Worm (Caenorhabditis elegans): Measurements from ENCODE around the gene vha-2.

DNA sequence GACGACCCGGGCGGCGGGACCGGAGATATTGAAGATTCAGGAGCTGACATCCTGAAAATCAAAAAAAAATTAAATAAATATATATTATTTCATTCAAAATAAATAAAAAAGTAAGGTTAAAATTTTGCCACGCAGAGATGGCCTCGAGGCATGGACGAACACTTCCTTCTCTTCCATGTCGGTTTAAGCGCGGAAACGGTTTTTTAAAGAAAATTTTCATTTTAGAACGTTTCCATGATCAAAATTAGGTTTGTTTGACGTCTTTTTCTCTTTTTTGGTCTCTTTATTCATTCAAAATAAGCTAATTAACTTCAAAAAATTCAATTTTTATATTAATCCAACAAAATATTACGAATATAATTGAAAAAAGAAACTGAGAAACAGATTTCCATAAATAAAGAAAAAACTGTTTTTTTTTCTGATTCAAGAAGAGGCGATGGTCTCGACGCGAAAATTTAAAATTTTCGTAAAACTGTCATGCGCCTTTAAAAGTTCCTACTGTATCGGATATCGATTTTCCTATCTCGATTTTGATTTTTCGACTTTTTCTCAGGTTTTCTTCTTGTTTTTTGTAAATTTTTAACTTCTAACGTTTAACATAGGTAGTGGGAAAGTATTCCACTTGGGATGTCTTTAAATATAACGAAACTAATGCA is 19.7 kb upstream of the vha-2 start, which contains the start of gene gcc-2:
- TF ChIP-seq ztf-7 (tag; optimal IDR thresholded peaks at IDR 0.05) = no peak
- TF ChIP-seq nhr-111 (GFP tag; optimal IDR thresholded peaks at IDR 0.05) = no peak
- peak; percentile 13 for TF ChIP-seq aha-1 (tag)
- no peak for TF ChIP-seq snpc-4 (tag; optimal IDR thresholded peaks at IDR 0.05)
- TF ChIP-seq nhr-28 (tag; optimal IDR thresholded peaks at IDR 0.05) = no peak
- TF ChIP-seq lin-1 (GFP tag; IDR thresholded peaks at IDR 0.05) = no peak
- no peak for TF ChIP-seq zip-2 (tag; optimal IDR thresholded peaks at IDR 0.05)
- no peak for TF ChIP-seq unc-62 (GFP tag; optimal IDR thresholded peaks at IDR 0.05 in 1 of 2)
- TF ChIP-seq unc-62 (tag; optimal IDR thresholded peaks at IDR 0.05) = no peak
- TF ChIP-seq fos-1 (tag; optimal IDR thresholded peaks at IDR 0.05) = no peak
- TF ChIP-seq nhr-237 (tag; optimal IDR thresholded peaks at IDR 0.05) = no peak
- no peak for TF ChIP-seq ztf-11 (tag; optimal IDR thresholded peaks at IDR 0.05)

Measured in whole organism, L4 larva.